Worm (Caenorhabditis elegans) whole organism, L3 larva: ENCODE measurements around the gene F59A1.18.

Experiments used
- zag-1 ChIP-seq: fragments of 150-350 bp; optimal IDR thresholded peaks from 2 replicates; lab custom pipeline; 2014; ENCODE audit warnings: missing biosample characterization, missing genetic modification characterization
- ztf-4 ChIP-seq: fragments of 150-350 bp; optimal IDR thresholded peaks from 2 replicates; lab custom pipeline; 2014; ENCODE audit warnings: missing biosample characterization, missing genetic modification characterization

- TF ChIP-seq zag-1 (no peak), ztf-4 (no peak)
Measured at ce11 chrV:17728757-17729156, 42.0 kb upstream of the F59A1.18 start.
